Worm (Caenorhabditis elegans) whole organism, L2 larva: ENCODE results near the gene dyf-7.

Experiments used
- R02D3.7 ChIP-seq: fragments of 150-350 bp; optimal IDR thresholded peaks from 2 replicates; lab custom pipeline; 2014; ENCODE audit warnings: missing biosample characterization, missing genetic modification characterization
- aly-2 ChIP-seq: fragments of 150-350 bp; optimal IDR thresholded peaks from 2 replicates; lab custom pipeline; 2014; ENCODE audit warnings: missing biosample characterization, missing genetic modification characterization
- ama-1 ChIP-seq: fragments of 150-350 bp; optimal IDR thresholded peaks from 2 replicates; lab custom pipeline; 2018; ENCODE audit warnings: inconsistent platforms
- dmd-4 ChIP-seq: sonication (generic microtip); optimal IDR thresholded peaks from 2 replicates; lab custom pipeline; 2017; ENCODE audit warnings: missing biosample characterization, missing genetic modification characterization
- egl-27 ChIP-seq: sonication (generic microtip); optimal IDR thresholded peaks from 3 replicates; lab custom pipeline; 2017; ENCODE audit warnings: missing biosample characterization, missing genetic modification reagents, missing genetic modification characterization
- elt-3 ChIP-seq: sonication (generic microtip); optimal IDR thresholded peaks from 2 replicates; lab custom pipeline; 2017; ENCODE audit warnings: missing biosample characterization, missing genetic modification characterization
- nhr-77 ChIP-seq: fragments of 150-350 bp; optimal IDR thresholded peaks from 2 replicates; lab custom pipeline; 2014; ENCODE audit warnings: missing biosample characterization, missing genetic modification characterization
- zag-1 ChIP-seq: fragments of 150-350 bp; optimal IDR thresholded peaks from 2 replicates; lab custom pipeline; 2014; ENCODE audit warnings: missing biosample characterization, missing genetic modification characterization
- ztf-11 ChIP-seq: sonication (generic microtip); optimal IDR thresholded peaks from 2 replicates; lab custom pipeline; 2017; ENCODE audit warnings: missing biosample characterization, missing genetic modification characterization

ce11 chrX:9653016-9653415 is 45.4 kb upstream of the dyf-7 start, which contains the start of gene aex-2:
- TF ChIP-seq zag-1 (no peak), egl-27 (tag; lab: Kevin White, UChicago) (no peak), elt-3 (tag; lab: Kevin White, UChicago) (no peak), aly-2 (tag; lab: Kevin White, UChicago) (no peak), ama-1 (lab: Kevin White, UChicago) (no peak), R02D3.7 (tag; lab: Kevin White, UChicago) (no peak), dmd-4 (no peak), nhr-77 (tag; lab: Kevin White, UChicago) (no peak), ztf-11 (no peak)
